Fruit fly (Drosophila melanogaster): ENCODE data around the gene CG6885.

Gene CG6885

DNA sequence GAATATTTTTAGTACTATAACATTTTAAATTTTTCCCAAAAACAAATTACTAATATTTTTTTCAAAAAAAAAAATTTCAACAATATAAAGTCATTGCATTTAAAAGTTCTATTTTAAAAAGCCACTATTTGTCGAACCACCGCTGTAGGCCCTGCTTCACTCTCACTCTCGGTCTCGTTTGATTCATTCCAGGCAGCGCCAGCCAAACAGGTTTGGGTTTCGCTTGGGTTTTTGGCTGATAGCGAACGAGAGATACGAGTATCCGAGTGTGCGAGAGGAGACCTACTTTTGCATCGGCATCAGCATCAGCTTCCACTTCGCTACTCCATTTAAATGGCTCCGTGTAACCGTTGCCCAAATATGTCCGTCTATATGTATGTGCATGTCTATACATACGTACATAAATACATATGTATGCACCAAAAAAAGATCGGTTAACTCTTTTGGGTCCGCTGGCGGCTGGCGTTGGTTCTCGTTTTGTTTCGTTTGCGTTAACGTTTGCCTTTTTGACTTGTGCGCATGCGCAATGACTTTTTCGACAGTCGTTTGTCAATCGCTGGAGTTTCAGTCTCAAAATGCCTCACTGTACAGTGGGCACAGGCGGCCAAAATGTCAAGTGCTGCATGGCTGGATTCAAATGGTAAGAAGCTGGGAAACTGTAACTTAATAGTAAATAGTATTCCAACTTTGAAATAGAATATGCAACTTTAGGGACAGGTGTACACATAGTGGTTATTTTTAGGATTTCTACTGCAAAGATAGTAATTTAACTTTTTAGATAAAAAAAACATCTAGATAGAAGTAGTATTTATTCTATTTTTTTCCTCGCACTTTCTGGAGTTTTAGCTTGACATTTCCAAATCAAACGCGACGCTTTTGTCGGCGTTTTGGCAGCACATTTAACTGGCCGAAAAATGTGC lies 24.8 kb downstream of the CG6885 start (continued):
- TF ChIP-seq emc (GFP tag; optimal IDR thresholded peaks at IDR 0.05) = no peak
- TF ChIP-seq pan (optimal IDR thresholded peaks at IDR 0.05) = no peak
- TF ChIP-seq pan (GFP tag; optimal IDR thresholded peaks at IDR 0.05 in 1 of 2, IDR thresholded peaks at IDR 0.05 in 1 of 2) = peak in 1 of 2 experiments; percentile 77
- no peak for TF ChIP-seq p53 (GFP tag; optimal IDR thresholded peaks at IDR 0.05)
- TF ChIP-seq CG3847 (GFP tag; IDR thresholded peaks at IDR 0.05) = peak; percentile 35
- TF ChIP-seq CG8478 (optimal IDR thresholded peaks at IDR 0.05) = no peak
- TF ChIP-seq Atf-2 (GFP tag; optimal IDR thresholded peaks at IDR 0.05) = peak; percentile 46
- peak; percentile 70 for TF ChIP-seq ewg (GFP tag; optimal IDR thresholded peaks at IDR 0.05)
- TF ChIP-seq Sin3A (optimal IDR thresholded peaks at IDR 0.05) = no peak
- TF ChIP-seq CG4328 (GFP tag; optimal IDR thresholded peaks at IDR 0.05) = no peak
- TF ChIP-seq abd-A (tag; optimal IDR thresholded peaks at IDR 0.05) = no peak
- peak; percentile 35; the same call in 1 of the 2 replicates for TF ChIP-seq al (GFP tag; IDR thresholded peaks at IDR 0.05)
- TF ChIP-seq CG10321 (GFP tag; IDR thresholded peaks at IDR 0.05) = peak; percentile 18; the same call in 1 of the 2 replicates
- peak; percentile 74 for TF ChIP-seq CG5180 (GFP tag; optimal IDR thresholded peaks at IDR 0.05)
- no peak for TF ChIP-seq tll (GFP tag; optimal IDR thresholded peaks at IDR 0.05)
- TF ChIP-seq ro (GFP tag; IDR thresholded peaks at IDR 0.05) = peak; percentile 69
- peak; percentile 59; the same call in 1 of the 3 replicates for TF ChIP-seq CG2889 (GFP tag; IDR thresholded peaks at IDR 0.05)
- TF ChIP-seq Nf-YB (GFP tag; optimal IDR thresholded peaks at IDR 0.05) = peak; percentile 48
- TF ChIP-seq CG9437 (GFP tag; optimal IDR thresholded peaks at IDR 0.05) = peak; percentile 83
- TF ChIP-seq Mrtf (GFP tag; IDR thresholded peaks at IDR 0.05) = peak; percentile 67; the same call in 1 of the 3 replicates
- no peak for TF ChIP-seq vnd (GFP tag; IDR thresholded peaks at IDR 0.05; ENCODE audit: partially characterized antibody)
- TF ChIP-seq lab (GFP tag; optimal IDR thresholded peaks at IDR 0.05) = peak; percentile 67
- peak; percentile 24 for TF ChIP-seq CG10543 (GFP tag; optimal IDR thresholded peaks at IDR 0.05)
- TF ChIP-seq ac (GFP tag; optimal IDR thresholded peaks at IDR 0.05) = no peak
- TF ChIP-seq TFAM (GFP tag; optimal IDR thresholded peaks at IDR 0.05) = no peak
- TF ChIP-seq CG2116 (GFP tag; optimal IDR thresholded peaks at IDR 0.05) = peak; percentile 17
- TF ChIP-seq jing (GFP tag; optimal IDR thresholded peaks at IDR 0.05) = peak; percentile 69
- TF ChIP-seq Drgx (GFP tag; IDR thresholded peaks at IDR 0.05) = peak; percentile 72
- TF ChIP-seq sd (tag; optimal IDR thresholded peaks at IDR 0.05) = peak; percentile 30
- peak; percentile 62 for TF ChIP-seq BtbVII (GFP tag; optimal IDR thresholded peaks at IDR 0.05)
- peak; percentile 62 for TF ChIP-seq CG18599 (GFP tag; optimal IDR thresholded peaks at IDR 0.05)
- peak; percentile 91 for TF ChIP-seq dmrt99B (tag; optimal IDR thresholded peaks at IDR 0.05)
- peak; percentile 25 for TF ChIP-seq CG30431 (GFP tag; optimal IDR thresholded peaks at IDR 0.05)
- peak; percentile 71 for TF ChIP-seq CG18476 (GFP tag; optimal IDR thresholded peaks at IDR 0.05)
- no peak for TF ChIP-seq sr (GFP tag; IDR thresholded peaks at IDR 0.05)
- TF ChIP-seq CG13775 (GFP tag; optimal IDR thresholded peaks at IDR 0.05) = peak; percentile 39
- TF ChIP-seq klu (GFP tag; IDR thresholded peaks at IDR 0.05) = 0 out of 2 replicates have a peak, but pooled peaks have one; percentile 35
- no peak for TF ChIP-seq CG11560 (tag; IDR thresholded peaks at IDR 0.05)
- TF ChIP-seq Asciz (GFP tag; optimal IDR thresholded peaks at IDR 0.05) = peak; percentile 69
- peak; percentile 61 for TF ChIP-seq ind (GFP tag; optimal IDR thresholded peaks at IDR 0.05)
- TF ChIP-seq Lhr (GFP tag; optimal IDR thresholded peaks at IDR 0.05) = no peak
- TF ChIP-seq NfI (GFP tag; optimal IDR thresholded peaks at IDR 0.05) = peak; percentile 70
- TF ChIP-seq CG7745 (tag; optimal IDR thresholded peaks at IDR 0.05) = no peak
- peak; percentile 1 for TF ChIP-seq gsb-n (tag; optimal IDR thresholded peaks at IDR 0.05)
- no peak for TF ChIP-seq bigmax (GFP tag; optimal IDR thresholded peaks at IDR 0.05)
- peak; percentile 20 for TF ChIP-seq CG10462 (GFP tag; optimal IDR thresholded peaks at IDR 0.05)
- no peak for TF ChIP-seq mld (GFP tag; IDR thresholded peaks at IDR 0.05; ENCODE audit: partially characterized antibody)
- TF ChIP-seq Dll (GFP tag; IDR thresholded peaks at IDR 0.05; ENCODE audit: partially characterized antibody) = no peak

All from whole organism, embryonic.